Fruit fly (Drosophila melanogaster) whole organism, adult: ENCODE measurements around the gene CG6071.

Experiments
- CG11617 ChIP-seq: fragments of 200-800 bp; sonication (Bioruptor generic); optimal IDR thresholded peaks from 2 replicates; lab custom pipeline; 2017; ENCODE audit warnings: mild to moderate bottlenecking, missing biosample characterization, missing genetic modification reagents, missing genetic modification characterization
- CG12768 ChIP-seq: fragments of 200-800 bp; sonication (Bioruptor generic); optimal IDR thresholded peaks from 2 replicates; lab custom pipeline; 2017; ENCODE audit warnings: missing biosample characterization, missing genetic modification characterization, mild to moderate bottlenecking, moderate library complexity, missing genetic modification reagents
- CG14711 ChIP-seq: fragments of 200-800 bp; sonication (Bioruptor generic); optimal IDR thresholded peaks from 2 replicates; lab custom pipeline; 2018; ENCODE audit warnings: missing biosample characterization, mild to moderate bottlenecking, missing genetic modification characterization, moderate library complexity
- CG33017 ChIP-seq: fragments of 200-800 bp; sonication (Bioruptor generic); optimal IDR thresholded peaks from 2 replicates; lab custom pipeline; 2018; ENCODE audit warnings: missing biosample characterization, mild to moderate bottlenecking, missing genetic modification characterization, moderate library complexity
- CG5204 ChIP-seq: fragments of 200-800 bp; sonication (Bioruptor generic); optimal IDR thresholded peaks from 2 replicates; lab custom pipeline; 2016; ENCODE audit warnings: missing biosample characterization, missing genetic modification characterization
- CG7101 ChIP-seq: fragments of 200-800 bp; sonication (Bioruptor generic); optimal IDR thresholded peaks from 2 replicates; lab custom pipeline; 2018; ENCODE audit warnings: missing biosample characterization, mild to moderate bottlenecking, missing genetic modification characterization, moderate library complexity
- Clk ChIP-seq: fragments of 200-800 bp; sonication (Bioruptor generic); optimal IDR thresholded peaks from 2 replicates; lab custom pipeline; 2017; ENCODE audit warnings: missing biosample characterization, missing genetic modification characterization
- Hr96 ChIP-seq: fragments of 200-800 bp; sonication (Bioruptor generic); optimal IDR thresholded peaks from 2 replicates; lab custom pipeline; 2016; ENCODE audit warnings: missing biosample characterization, missing genetic modification characterization
- kay ChIP-seq: fragments of 200-800 bp; sonication (Bioruptor generic); peaks from one replicate; lab custom pipeline; 2016; ENCODE audit warnings: missing biosample characterization, missing genetic modification characterization, borderline replicate concordance
- toe ChIP-seq: fragments of 200-800 bp; sonication (Bioruptor generic); optimal IDR thresholded peaks from 2 replicates; lab custom pipeline; 2016; ENCODE audit warnings: missing biosample characterization, missing genetic modification characterization

dm6 chr3L:11602040-11602439 lies 43.8 kb downstream of the CG6071 start:
- TF ChIP-seq CG14711 (tag; lab: Kevin White, UChicago) (no peak), CG7101 (tag; lab: Kevin White, UChicago) (no peak), kay (GFP tag; lab: Kevin White, UChicago) (no peak), CG33017 (tag; lab: Kevin White, UChicago) (no peak), CG11617 (GFP tag; lab: Kevin White, UChicago) (no peak), toe (GFP tag; lab: Kevin White, UChicago) (no peak), Clk (GFP tag; lab: Kevin White, UChicago) (no peak), CG5204 (GFP tag; lab: Kevin White, UChicago) (no peak), CG12768 (no peak), Hr96 (no peak)
